Worm (Caenorhabditis elegans) whole organism, L1 larva: ENCODE data around the gene F26D11.1.

Experiments used
- C16A3.4 ChIP-seq: fragments of 150-350 bp; optimal IDR thresholded peaks from 2 replicates; lab custom pipeline; 2014; ENCODE audit warnings: missing biosample characterization, missing genetic modification characterization
- Y116A8C.19 ChIP-seq: sonication (generic microtip); optimal IDR thresholded peaks from 2 replicates; lab custom pipeline; 2016; ENCODE audit warnings: missing compliant biosample characterization, missing genetic modification characterization, borderline replicate concordance
- blmp-1 ChIP-seq: fragments of 150-350 bp; optimal IDR thresholded peaks from 2 replicates; lab custom pipeline; 2014; ENCODE audit warnings: missing biosample characterization, missing genetic modification characterization
- ceh-63 ChIP-seq: fragments of 200-800 bp; sonication (Bioruptor generic); optimal IDR thresholded peaks from 2 replicates; lab custom pipeline; 2018; ENCODE audit warnings: mild to moderate bottlenecking, missing genetic modification characterization, missing compliant biosample characterization
- ceh-8 ChIP-seq: fragments of 200-800 bp; sonication (Bioruptor generic); optimal IDR thresholded peaks from 2 replicates; lab custom pipeline; 2018; ENCODE audit warnings: mild to moderate bottlenecking, missing genetic modification characterization, moderate library complexity, missing compliant biosample characterization
- ceh-82 ChIP-seq, 3 experiments: fragments of 150-350 bp in 1 of 3; sonication (generic microtip) in 2 of 3; optimal IDR thresholded peaks; 2 replicates each; lab custom pipeline; 2014 to 2017; ENCODE audit warnings: missing biosample characterization in 3 of 3, missing genetic modification characterization in 3 of 3
- ceh-88 ChIP-seq: fragments of 200-800 bp; sonication (Bioruptor generic); IDR thresholded peaks from 2 replicates; pipeline ENCODE4 v1.3.6; 2022; ENCODE audit warnings: missing genetic modification characterization, missing compliant biosample characterization
- ceh-90 ChIP-seq: sonication (generic microtip); optimal IDR thresholded peaks from 2 replicates; lab custom pipeline; 2016; ENCODE audit warnings: missing genetic modification characterization, missing compliant biosample characterization
- ces-1 ChIP-seq: fragments of 150-350 bp; optimal IDR thresholded peaks from 2 replicates; lab custom pipeline; 2014; ENCODE audit warnings: missing biosample characterization, missing genetic modification reagents, missing genetic modification characterization
- dpl-1 ChIP-seq, 3 experiments: fragments of 150-350 bp in 2 of 3; sonication (generic microtip) in 1 of 3; optimal IDR thresholded peaks; 2 replicates each; lab custom pipeline; 2014 to 2017; ENCODE audit warnings: missing biosample characterization in 3 of 3, missing genetic modification characterization in 3 of 3, missing genetic modification reagents in 3 of 3
- dsc-1 ChIP-seq: sonication (generic microtip); optimal IDR thresholded peaks from 2 replicates; lab custom pipeline; 2016; ENCODE audit warnings: mild to moderate bottlenecking, missing genetic modification characterization, missing compliant biosample characterization
- efl-3 ChIP-seq: fragments of 200-800 bp; sonication (Bioruptor generic); optimal IDR thresholded peaks from 2 replicates; lab custom pipeline; 2018; ENCODE audit warnings: mild to moderate bottlenecking, missing genetic modification characterization, missing compliant biosample characterization
- egl-27 ChIP-seq, 2 experiments: fragments of 150-350 bp in 1 of 2; sonication (generic microtip); optimal IDR thresholded peaks; 3 replicates each; lab custom pipeline; 2017 to 2018; ENCODE audit warnings: missing biosample characterization in 2 of 2, missing genetic modification characterization in 2 of 2, missing genetic modification reagents in 2 of 2
- elt-3 ChIP-seq, 6 experiments: fragments of 150-350 bp in 1 of 6; sonication (generic microtip); optimal IDR thresholded peaks; 2 replicates each; lab custom pipeline; 2017 to 2018; ENCODE audit warnings: missing biosample characterization in 6 of 6, missing genetic modification characterization in 6 of 6, inconsistent platforms in 1 of 6
- ets-5 ChIP-seq: fragments of 200-800 bp; sonication (Bioruptor generic); IDR thresholded peaks from 2 replicates; pipeline ENCODE4 v1.3.6; 2022; ENCODE audit warnings: missing genetic modification characterization, missing compliant biosample characterization
- fkh-10 ChIP-seq: sonication (generic microtip); optimal IDR thresholded peaks from 2 replicates; lab custom pipeline; 2017; ENCODE audit warnings: missing biosample characterization, missing genetic modification reagents, missing genetic modification characterization
- hlh-17 ChIP-seq: fragments of 200-800 bp; sonication (Bioruptor generic); optimal IDR thresholded peaks from 2 replicates; lab custom pipeline; 2018; ENCODE audit warnings: missing genetic modification characterization, mild to moderate bottlenecking, missing compliant biosample characterization, moderate library complexity, borderline replicate concordance
- hlh-4 ChIP-seq: sonication (generic microtip); optimal IDR thresholded peaks from 2 replicates; lab custom pipeline; 2016; ENCODE audit warnings: mild to moderate bottlenecking, missing genetic modification characterization, missing compliant biosample characterization
- isw-1 ChIP-seq: fragments of 200-800 bp; sonication (Bioruptor generic); IDR thresholded peaks from 2 replicates; pipeline ENCODE4 v1.3.6; 2022; ENCODE audit warnings: missing genetic modification characterization, missing compliant biosample characterization
- lin-35 ChIP-seq, 2 experiments: fragments of 150-350 bp; optimal IDR thresholded peaks; 2 replicates each; lab custom pipeline; 2014; ENCODE audit warnings: missing biosample characterization in 2 of 2, missing genetic modification characterization in 2 of 2, missing genetic modification reagents in 2 of 2
- lin-39 ChIP-seq: fragments of 150-350 bp; optimal IDR thresholded peaks from 2 replicates; lab custom pipeline; 2014; ENCODE audit warnings: missing biosample characterization, missing genetic modification reagents, missing genetic modification characterization
- lir-3 ChIP-seq: sonication (generic microtip); optimal IDR thresholded peaks from 2 replicates; lab custom pipeline; 2016; ENCODE audit warnings: mild to moderate bottlenecking, missing genetic modification characterization, moderate library complexity, missing compliant biosample characterization; ENCODE audit not compliant: poor library complexity
- lsy-2 ChIP-seq, 2 experiments: fragments of 150-350 bp; optimal IDR thresholded peaks; 2 replicates each; lab custom pipeline; 2014; ENCODE audit warnings: missing biosample characterization in 2 of 2, missing genetic modification characterization in 2 of 2
- mef-2 ChIP-seq: fragments of 150-350 bp; optimal IDR thresholded peaks from 2 replicates; lab custom pipeline; 2014; ENCODE audit warnings: missing biosample characterization, missing genetic modification characterization
- mep-1 ChIP-seq: fragments of 150-350 bp; optimal IDR thresholded peaks from 2 replicates; lab custom pipeline; 2014; ENCODE audit warnings: missing biosample characterization, missing genetic modification characterization
- nhr-11 ChIP-seq: fragments of 150-350 bp; optimal IDR thresholded peaks from 2 replicates; lab custom pipeline; 2014; ENCODE audit warnings: missing biosample characterization, missing genetic modification characterization
- nhr-20 ChIP-seq: sonication (generic microtip); optimal IDR thresholded peaks from 2 replicates; lab custom pipeline; 2016; ENCODE audit warnings: mild to moderate bottlenecking, missing genetic modification characterization, missing compliant biosample characterization
- nhr-237 ChIP-seq: fragments of 150-350 bp; optimal IDR thresholded peaks from 2 replicates; lab custom pipeline; 2014; ENCODE audit warnings: missing biosample characterization, missing genetic modification characterization
- nhr-47 ChIP-seq: sonication (generic microtip); optimal IDR thresholded peaks from 2 replicates; lab custom pipeline; 2016; ENCODE audit warnings: mild to moderate bottlenecking, missing genetic modification characterization, moderate library complexity, missing compliant biosample characterization
- nhr-71 ChIP-seq: sonication (generic microtip); optimal IDR thresholded peaks from 2 replicates; lab custom pipeline; 2016; ENCODE audit warnings: mild to moderate bottlenecking, missing genetic modification characterization, moderate library complexity, missing compliant biosample characterization
- nhr-77 ChIP-seq: fragments of 150-350 bp; optimal IDR thresholded peaks from 2 replicates; lab custom pipeline; 2014; ENCODE audit warnings: missing biosample characterization, missing genetic modification characterization
- nhr-84 ChIP-seq: sonication (generic microtip); optimal IDR thresholded peaks from 2 replicates; lab custom pipeline; 2017; ENCODE audit warnings: missing biosample characterization, missing genetic modification characterization
- nhr-85 ChIP-seq: sonication (generic microtip); peaks from one replicate; lab custom pipeline; 2016; ENCODE audit warnings: missing genetic modification characterization, inconsistent platforms, missing compliant biosample characterization
- nhr-90 ChIP-seq: sonication (generic microtip); optimal IDR thresholded peaks from 2 replicates; lab custom pipeline; 2016; ENCODE audit warnings: mild to moderate bottlenecking, missing genetic modification characterization, missing compliant biosample characterization; ENCODE audit not compliant: poor library complexity
- pag-3 ChIP-seq: sonication (generic microtip); optimal IDR thresholded peaks from 2 replicates; lab custom pipeline; 2017; ENCODE audit warnings: missing genetic modification characterization, mild to moderate bottlenecking, missing compliant biosample characterization, antibody characterized with exemption, borderline replicate concordance; ENCODE audit not compliant: insufficient read depth
- pqm-1 ChIP-seq: sonication (generic microtip); optimal IDR thresholded peaks from 3 replicates; lab custom pipeline; 2017; ENCODE audit warnings: missing biosample characterization, missing genetic modification characterization
- rnt-1 ChIP-seq: sonication (generic microtip); optimal IDR thresholded peaks from 2 replicates; lab custom pipeline; 2016; ENCODE audit warnings: mild to moderate bottlenecking, missing genetic modification characterization, moderate library complexity, missing compliant biosample characterization
- skn-1 ChIP-seq: fragments of 150-350 bp; optimal IDR thresholded peaks from 2 replicates; lab custom pipeline; 2014; ENCODE audit warnings: missing biosample characterization, missing genetic modification characterization
- snpc-4 ChIP-seq: fragments of 150-350 bp; optimal IDR thresholded peaks from 2 replicates; lab custom pipeline; 2014; ENCODE audit warnings: missing biosample characterization, missing genetic modification characterization
- sup-37 ChIP-seq: fragments of 200-800 bp; sonication (Bioruptor generic); optimal IDR thresholded peaks from 2 replicates; lab custom pipeline; 2018; ENCODE audit warnings: mild to moderate bottlenecking, missing genetic modification characterization, missing compliant biosample characterization
- swsn-7 ChIP-seq: sonication (generic microtip); optimal IDR thresholded peaks from 2 replicates; lab custom pipeline; 2016; ENCODE audit warnings: missing genetic modification characterization, missing compliant biosample characterization
- unc-62 ChIP-seq: fragments of 150-350 bp; optimal IDR thresholded peaks from 2 replicates; lab custom pipeline; 2014; ENCODE audit warnings: missing biosample characterization, missing genetic modification reagents, missing genetic modification characterization
- xbp-1 ChIP-seq: sonication (generic microtip); optimal IDR thresholded peaks from 2 replicates; lab custom pipeline; 2016; ENCODE audit warnings: missing genetic modification characterization, missing compliant biosample characterization
- ztf-11 ChIP-seq, 2 experiments: sonication (generic microtip); optimal IDR thresholded peaks; 2 replicates each; lab custom pipeline; 2016 to 2017; ENCODE audit warnings: missing genetic modification characterization in 2 of 2, missing biosample characterization in 1 of 2, missing compliant biosample characterization in 1 of 2
- ztf-4 ChIP-seq: fragments of 150-350 bp; optimal IDR thresholded peaks from 2 replicates; lab custom pipeline; 2014; ENCODE audit warnings: missing biosample characterization, missing genetic modification characterization

Gene F26D11.1

ce11 chrV:7980370-7980987, 866 bp upstream of the F26D11.1 start (continued):
- TF ChIP-seq dsc-1 (tag; lab: Kevin White, UChicago) (peak; percentile 26), skn-1 (tag; lab: Kevin White, UChicago) (peak; percentile 18), sup-37 (GFP tag; lab: Kevin White, UChicago) (no peak), unc-62 (no peak), isw-1 (GFP tag; lab: Robert Waterston, UW) (no peak), lin-39 (tag; lab: Kevin White, UChicago) (no peak), mef-2 (tag; lab: Kevin White, UChicago) (no peak), snpc-4 (tag; lab: Kevin White, UChicago) (no peak), ceh-90 (tag; lab: Kevin White, UChicago) (no peak), ceh-82 (tag; optimal IDR thresholded peaks at IDR 0.05; lab: Kevin White, UChicago) (peak in 1 of 3 experiments; percentile 7), nhr-47 (tag; lab: Kevin White, UChicago) (peak; percentile 4), lsy-2 (tag; optimal IDR thresholded peaks at IDR 0.05; lab: Kevin White, UChicago) (peak; percentile 18 to 42), pqm-1 (no peak), nhr-77 (tag; lab: Kevin White, UChicago) (no peak), ces-1 (no peak), fkh-10 (peak; percentile 65), nhr-84 (tag; lab: Kevin White, UChicago) (no peak), nhr-237 (no peak), nhr-71 (peak; percentile 24), blmp-1 (tag; lab: Kevin White, UChicago) (peak; percentile 46), ceh-8 (GFP tag; lab: Kevin White, UChicago) (no peak), nhr-90 (tag; lab: Kevin White, UChicago) (no peak), dpl-1 (GFP tag; optimal IDR thresholded peaks at IDR 0.05; lab: Kevin White, UChicago) (peak in 1 of 3 experiments; percentile 1), hlh-4 (tag; lab: Kevin White, UChicago) (no peak), pag-3 (tag; lab: Kevin White, UChicago) (no peak), C16A3.4 (tag; lab: Kevin White, UChicago) (no peak), ztf-4 (tag; lab: Kevin White, UChicago) (no peak)
- TF ChIP-seq, all 84 proteins: peak for 15

- TF ChIP-seq lin-35 (GFP tag; optimal IDR thresholded peaks at IDR 0.05; lab: Kevin White, UChicago) (peak; percentile 44 to 81), ceh-90 (tag; lab: Kevin White, UChicago) (no peak), lir-3 (tag; lab: Kevin White, UChicago) (no peak), Y116A8C.19 (tag; lab: Kevin White, UChicago) (no peak), blmp-1 (tag; lab: Kevin White, UChicago) (peak; percentile 64), ceh-63 (GFP tag; lab: Kevin White, UChicago) (no peak), xbp-1 (tag; lab: Kevin White, UChicago) (peak; percentile 38), nhr-84 (tag; lab: Kevin White, UChicago) (no peak), C16A3.4 (tag; lab: Kevin White, UChicago) (peak; percentile 44), hlh-17 (no peak), mep-1 (tag; lab: Kevin White, UChicago) (peak; percentile 76), nhr-85 (peak; percentile 69), elt-3 (tag; optimal IDR thresholded peaks at IDR 0.05; lab: Kevin White, UChicago) (peak in 1 of 6 experiments; percentile 15), ztf-11 (tag; optimal IDR thresholded peaks at IDR 0.05; lab: Kevin White, UChicago) (no peak), rnt-1 (tag; lab: Kevin White, UChicago) (peak; percentile 20), ceh-88 (GFP tag; lab: Robert Waterston, UW) (no peak), hlh-4 (tag; lab: Kevin White, UChicago) (no peak), nhr-71 (peak; percentile 47), ceh-82 (tag; optimal IDR thresholded peaks at IDR 0.05; lab: Kevin White, UChicago) (peak in 1 of 3 experiments; percentile 30), nhr-90 (tag; lab: Kevin White, UChicago) (no peak), dpl-1 (GFP tag; optimal IDR thresholded peaks at IDR 0.05; lab: Kevin White, UChicago) (peak; percentile 20 to 60 (median 55)), lin-39 (tag; lab: Kevin White, UChicago) (no peak), ets-5 (GFP tag; lab: Robert Waterston, UW) (no peak), skn-1 (tag; lab: Kevin White, UChicago) (peak; percentile 31), egl-27 (tag; optimal IDR thresholded peaks at IDR 0.05; lab: Kevin White, UChicago) (no peak), nhr-77 (tag; lab: Kevin White, UChicago) (no peak), mef-2 (tag; lab: Kevin White, UChicago) (no peak), nhr-20 (tag; lab: Kevin White, UChicago) (peak; percentile 54), swsn-7 (tag; lab: Kevin White, UChicago) (peak; percentile 27), dsc-1 (tag; lab: Kevin White, UChicago) (no peak), nhr-47 (tag; lab: Kevin White, UChicago) (peak; percentile 52), nhr-11 (tag; lab: Kevin White, UChicago) (no peak), efl-3 (GFP tag; lab: Kevin White, UChicago) (no peak)
Observed at ce11 chrV:7983381-7984052, 2.2 kb downstream of the F26D11.1 start, which contains the start of the genes natb-1 and abhd-12. Gene natb-1, minus strand, starts transcription at chrV:7983431. Gene abhd-12, plus strand, starts transcription at chrV:7983879.
